Worm (Caenorhabditis elegans) whole organism, young adult: ENCODE data around the gene C32D5.11.

Source experiments
- B0336.3 ChIP-seq: fragments of 200-800 bp; sonication (Bioruptor generic); IDR thresholded peaks from 2 replicates; pipeline ENCODE4 v1.3.6; 2022; ENCODE audit warnings: missing genetic modification characterization, missing compliant biosample characterization
- D2030.7 ChIP-seq: fragments of 200-800 bp; sonication (Bioruptor generic); IDR thresholded peaks from 2 replicates; pipeline ENCODE4 v1.3.6; 2022; ENCODE audit warnings: missing genetic modification reagents, missing genetic modification characterization, missing compliant biosample characterization
- F22D6.2 ChIP-seq: sonication (generic microtip); optimal IDR thresholded peaks from 2 replicates; lab custom pipeline; 2016; ENCODE audit warnings: mild to moderate bottlenecking, missing genetic modification characterization, missing compliant biosample characterization
- F23B12.7 ChIP-seq: sonication (generic microtip); optimal IDR thresholded peaks from 2 replicates; lab custom pipeline; 2017; ENCODE audit warnings: missing genetic modification characterization, mild to moderate bottlenecking, missing compliant biosample characterization, antibody characterized with exemption, moderate library complexity; ENCODE audit not compliant: insufficient read depth
- F39B2.1 ChIP-seq: fragments of 200-800 bp; sonication (Bioruptor generic); IDR thresholded peaks from 2 replicates; pipeline ENCODE4 v1.3.6; 2022; ENCODE audit warnings: missing genetic modification reagents, missing genetic modification characterization, missing compliant biosample characterization
- F57A8.1 ChIP-seq: fragments of 200-800 bp; sonication (Bioruptor generic); optimal IDR thresholded peaks from 2 replicates; lab custom pipeline; 2018; ENCODE audit warnings: mild to moderate bottlenecking, missing genetic modification characterization, moderate library complexity, missing compliant biosample characterization
- F57C9.4 ChIP-seq: sonication (generic microtip); optimal IDR thresholded peaks from 2 replicates; lab custom pipeline; 2017; ENCODE audit warnings: mild to moderate bottlenecking, missing genetic modification characterization, missing compliant biosample characterization
- akir-1 ChIP-seq: fragments of 200-800 bp; sonication (Bioruptor generic); optimal IDR thresholded peaks from 2 replicates; lab custom pipeline; 2018; ENCODE audit warnings: mild to moderate bottlenecking, missing genetic modification characterization, moderate library complexity, missing compliant biosample characterization
- aptf-2 ChIP-seq: fragments of 200-800 bp; sonication (Bioruptor generic); conservative IDR thresholded peaks from 2 replicates; pipeline ENCODE4 v1.3.6; 2022; ENCODE audit warnings: missing genetic modification reagents, missing genetic modification characterization, missing compliant biosample characterization
- atf-7 ChIP-seq: sonication (generic microtip); optimal IDR thresholded peaks from 2 replicates; lab custom pipeline; 2017; ENCODE audit warnings: mild to moderate bottlenecking, missing genetic modification characterization, missing compliant biosample characterization
- bed-1 ChIP-seq: fragments of 200-800 bp; sonication (Bioruptor generic); IDR thresholded peaks from 2 replicates; pipeline ENCODE4 v1.3.6; 2022; ENCODE audit warnings: missing genetic modification reagents, missing genetic modification characterization, missing compliant biosample characterization
- ceh-27 ChIP-seq: fragments of 200-800 bp; sonication (Bioruptor generic); optimal IDR thresholded peaks from 2 replicates; lab custom pipeline; 2018; ENCODE audit warnings: mild to moderate bottlenecking, missing genetic modification characterization, moderate library complexity, missing compliant biosample characterization
- ceh-40 ChIP-seq: fragments of 200-800 bp; sonication (Bioruptor generic); IDR thresholded peaks from 2 replicates; pipeline ENCODE4 v1.3.6; 2022; ENCODE audit warnings: missing genetic modification characterization, missing compliant biosample characterization
- ceh-79 ChIP-seq: sonication (generic microtip); optimal IDR thresholded peaks from 2 replicates; lab custom pipeline; 2017; ENCODE audit warnings: mild to moderate bottlenecking, missing genetic modification characterization, missing compliant biosample characterization
- die-1 ChIP-seq: sonication (generic microtip); optimal IDR thresholded peaks from 2 replicates; lab custom pipeline; 2016; ENCODE audit warnings: missing genotype, mild to moderate bottlenecking, missing genetic modification characterization, missing compliant biosample characterization
- dpl-1 ChIP-seq: fragments of 150-350 bp; optimal IDR thresholded peaks from 2 replicates; lab custom pipeline; 2014; ENCODE audit warnings: missing biosample characterization, missing genetic modification reagents, missing genetic modification characterization
- egl-18 ChIP-seq: fragments of 200-800 bp; sonication (Bioruptor generic); IDR thresholded peaks from 2 replicates; pipeline ENCODE4 v1.3.6; 2022; ENCODE audit warnings: missing genetic modification reagents, missing genetic modification characterization, missing compliant biosample characterization
- ekl-4 ChIP-seq: fragments of 200-800 bp; sonication (Bioruptor generic); IDR thresholded peaks from 2 replicates; pipeline ENCODE4 v1.3.6; 2022; ENCODE audit warnings: missing genetic modification reagents, missing genetic modification characterization, missing compliant biosample characterization
- ets-4 ChIP-seq: fragments of 200-800 bp; sonication (Bioruptor generic); optimal IDR thresholded peaks from 2 replicates; lab custom pipeline; 2018; ENCODE audit warnings: mild to moderate bottlenecking, missing genetic modification characterization, missing compliant biosample characterization
- hlh-26 ChIP-seq: fragments of 200-800 bp; sonication (Bioruptor generic); conservative IDR thresholded peaks from 2 replicates; pipeline ENCODE4 v1.3.6; 2022; ENCODE audit warnings: missing genetic modification reagents, missing genetic modification characterization, missing compliant biosample characterization
- hmg-20 ChIP-seq: fragments of 200-800 bp; sonication (Bioruptor generic); IDR thresholded peaks from 2 replicates; pipeline ENCODE4 v1.3.6; 2022; ENCODE audit warnings: missing genetic modification reagents, missing genetic modification characterization, missing compliant biosample characterization
- hrde-1 ChIP-seq: sonication (generic microtip); optimal IDR thresholded peaks from 2 replicates; lab custom pipeline; 2016; ENCODE audit warnings: missing genetic modification characterization, mild to moderate bottlenecking, missing compliant biosample characterization, moderate library complexity, missing genotype, missing genetic modification reagents, borderline replicate concordance
- let-526 ChIP-seq: fragments of 200-800 bp; sonication (Bioruptor generic); IDR thresholded peaks from 2 replicates; pipeline ENCODE4 v1.3.6; 2022; ENCODE audit warnings: missing genetic modification reagents, missing genetic modification characterization, missing compliant biosample characterization
- lin-54 ChIP-seq: fragments of 200-800 bp; sonication (Bioruptor generic); optimal IDR thresholded peaks from 2 replicates; lab custom pipeline; 2018; ENCODE audit warnings: mild to moderate bottlenecking, missing genetic modification characterization, missing compliant biosample characterization
- madf-10 ChIP-seq: sonication (generic microtip); optimal IDR thresholded peaks from 2 replicates; lab custom pipeline; 2016; ENCODE audit warnings: mild to moderate bottlenecking, missing genetic modification characterization, missing compliant biosample characterization
- madf-6 ChIP-seq: fragments of 200-800 bp; sonication (Bioruptor generic); IDR thresholded peaks from 2 replicates; pipeline ENCODE4 v1.3.6; 2022; ENCODE audit warnings: missing genetic modification reagents, missing genetic modification characterization, missing compliant biosample characterization
- mcd-1 ChIP-seq: fragments of 200-800 bp; sonication (Bioruptor generic); IDR thresholded peaks from 2 replicates; pipeline ENCODE4 v1.3.6; 2022; ENCODE audit warnings: missing genetic modification reagents, missing genetic modification characterization, missing compliant biosample characterization
- pbrm-1 ChIP-seq: fragments of 200-800 bp; sonication (Bioruptor generic); IDR thresholded peaks from 2 replicates; pipeline ENCODE4 v1.3.6; 2022; ENCODE audit warnings: missing genetic modification reagents, missing genetic modification characterization, missing compliant biosample characterization
- rec-8 ChIP-seq, 2 experiments: sonication (generic microtip); optimal IDR thresholded peaks; 2 replicates each; lab custom pipeline; 2016; ENCODE audit warnings: mild to moderate bottlenecking in 2 of 2, missing genetic modification characterization in 2 of 2, missing genetic modification reagents in 2 of 2, missing genotype in 2 of 2, missing biosample characterization in 1 of 2, missing compliant biosample characterization in 1 of 2, moderate library complexity in 1 of 2
- sdz-38 ChIP-seq: sonication (generic microtip); optimal IDR thresholded peaks from 2 replicates; lab custom pipeline; 2016; ENCODE audit warnings: missing genotype, missing genetic modification characterization, missing compliant biosample characterization
- snpc-1.3 ChIP-seq: sonication (generic microtip); optimal IDR thresholded peaks from 2 replicates; lab custom pipeline; 2017; ENCODE audit warnings: missing genetic modification characterization, mild to moderate bottlenecking, missing compliant biosample characterization, antibody characterized with exemption, moderate library complexity, missing genotype, missing genetic modification reagents; ENCODE audit not compliant: insufficient read depth
- snpc-3.4 ChIP-seq: sonication (generic microtip); optimal IDR thresholded peaks from 2 replicates; lab custom pipeline; 2017; ENCODE audit warnings: missing genetic modification characterization, mild to moderate bottlenecking, missing compliant biosample characterization, antibody characterized with exemption, moderate library complexity, missing genotype, missing genetic modification reagents
- sptf-2 ChIP-seq: fragments of 200-800 bp; sonication (Bioruptor generic); optimal IDR thresholded peaks from 2 replicates; lab custom pipeline; 2018; ENCODE audit warnings: mild to moderate bottlenecking, missing genetic modification characterization, missing compliant biosample characterization
- unc-130 ChIP-seq: sonication (generic microtip); optimal IDR thresholded peaks from 2 replicates; lab custom pipeline; 2016; ENCODE audit warnings: missing genetic modification reagents, missing genetic modification characterization, missing compliant biosample characterization
- unc-62 ChIP-seq: fragments of 150-350 bp; optimal IDR thresholded peaks from 2 replicates; lab custom pipeline; 2014; ENCODE audit warnings: missing biosample characterization, missing genetic modification reagents, missing genetic modification characterization
- zim-3 ChIP-seq: sonication (generic microtip); optimal IDR thresholded peaks from 2 replicates; lab custom pipeline; 2017; ENCODE audit warnings: mild to moderate bottlenecking, missing genetic modification characterization, moderate library complexity, missing compliant biosample characterization
- ztf-18 ChIP-seq: sonication (generic microtip); optimal IDR thresholded peaks from 2 replicates; lab custom pipeline; 2016; ENCODE audit warnings: missing genotype, mild to moderate bottlenecking, missing genetic modification characterization, missing compliant biosample characterization
- ztf-26 ChIP-seq: sonication (generic microtip); optimal IDR thresholded peaks from 2 replicates; lab custom pipeline; 2017; ENCODE audit warnings: missing genetic modification characterization, missing compliant biosample characterization
- ztf-3 ChIP-seq: fragments of 200-800 bp; sonication (Bioruptor generic); optimal IDR thresholded peaks from 2 replicates; lab custom pipeline; 2018; ENCODE audit warnings: mild to moderate bottlenecking, missing genetic modification characterization, missing compliant biosample characterization
- ztf-6 ChIP-seq: fragments of 200-800 bp; sonication (Bioruptor generic); IDR thresholded peaks from 2 replicates; pipeline ENCODE4 v1.3.6; 2022; ENCODE audit warnings: missing genetic modification reagents, missing genetic modification characterization, missing compliant biosample characterization

C32D5.11 gene

ce11 chrII:6370110-6370509 lies 14.9 kb upstream of the C32D5.11 start (continued):
- TF ChIP-seq atf-7 (tag; lab: Kevin White, UChicago): peak; percentile 31
- no peak for TF ChIP-seq F39B2.1 (GFP tag; lab: Robert Waterston, UW)
- TF ChIP-seq ceh-27 (GFP tag; lab: Kevin White, UChicago): peak; percentile 78
- TF ChIP-seq ceh-40 (GFP tag; lab: Robert Waterston, UW): no peak
- TF ChIP-seq snpc-3.4: peak; percentile 73
- TF ChIP-seq ekl-4: peak; percentile 59; the same call in 1 of the 2 replicates
- TF ChIP-seq lin-54 (GFP tag; lab: Kevin White, UChicago): peak; percentile 72
- no peak for TF ChIP-seq unc-62 (GFP tag; lab: Kevin White, UChicago)
- TF ChIP-seq bed-1 (GFP tag; lab: Robert Waterston, UW): no peak
- no peak for TF ChIP-seq dpl-1 (GFP tag; lab: Kevin White, UChicago)
- TF ChIP-seq F22D6.2 (tag; lab: Kevin White, UChicago): no peak
- TF ChIP-seq hrde-1 (tag; lab: Kevin White, UChicago): no peak
- TF ChIP-seq ztf-18 (tag; lab: Kevin White, UChicago): peak; percentile 75
- peak; percentile 20 for TF ChIP-seq ztf-26 (tag; lab: Kevin White, UChicago)
- no peak for TF ChIP-seq ztf-3 (GFP tag; lab: Kevin White, UChicago)
- TF ChIP-seq aptf-2: no peak
- TF ChIP-seq egl-18 (GFP tag; lab: Robert Waterston, UW): no peak
- TF ChIP-seq snpc-1.3 (tag; lab: Kevin White, UChicago): peak; percentile 38
- no peak for TF ChIP-seq madf-10
- no peak for TF ChIP-seq zim-3 (tag; lab: Kevin White, UChicago)
- TF ChIP-seq B0336.3 (GFP tag; lab: Robert Waterston, UW): peak; percentile 76
- TF ChIP-seq die-1 (tag; lab: Kevin White, UChicago): no peak
- peak; percentile 15 for TF ChIP-seq unc-130 (GFP tag; lab: Kevin White, UChicago)
- TF ChIP-seq F57A8.1 (GFP tag; lab: Kevin White, UChicago): no peak
- no peak for TF ChIP-seq hmg-20
- TF ChIP-seq F23B12.7 (tag; lab: Kevin White, UChicago): peak; percentile 95
- no peak for TF ChIP-seq ets-4 (GFP tag; lab: Kevin White, UChicago)
- TF ChIP-seq rec-8 (tag; optimal IDR thresholded peaks at IDR 0.05; lab: Kevin White, UChicago): no peak
- no peak for TF ChIP-seq hlh-26 (GFP tag; lab: Robert Waterston, UW)
- no peak for TF ChIP-seq sptf-2 (GFP tag; lab: Kevin White, UChicago)
- TF ChIP-seq F57C9.4: no peak
- TF ChIP-seq sdz-38 (tag; lab: Kevin White, UChicago): no peak
- no peak for TF ChIP-seq ceh-79 (tag; lab: Kevin White, UChicago)
- TF ChIP-seq akir-1: no peak

ce11 chrII:6366696-6367095 lies 11.4 kb upstream of the C32D5.11 start, which contains the start of gene ctsa-4.1:
Gene ctsa-4.1 (plus strand): TSS chrII:6366996.
- TF ChIP-seq madf-6 (GFP tag; lab: Robert Waterston, UW): peak; percentile 49
- TF ChIP-seq pbrm-1: no peak
- TF ChIP-seq let-526 (GFP tag; lab: Robert Waterston, UW): no peak
- TF ChIP-seq ztf-6: no peak
- no peak for TF ChIP-seq mcd-1 (GFP tag; lab: Robert Waterston, UW)
- peak; percentile 7; the same call in 1 of the 2 replicates for TF ChIP-seq D2030.7 (GFP tag; lab: Robert Waterston, UW)
- TF ChIP-seq B0336.3 (GFP tag; lab: Robert Waterston, UW): peak; percentile 39; the same call in 1 of the 2 replicates
- TF ChIP-seq lin-54 (GFP tag; lab: Kevin White, UChicago): peak; percentile 24
